Worm (Caenorhabditis elegans): Measurements from ENCODE around the gene Y57A10A.13.
A peak's percentile ranks its signal among the peaks of the same experiment; 100 is the strongest.
"Not testable (repeated sequence)": the region's sequence is repeated elsewhere in the genome, so short reads cannot be mapped to it uniquely, and the experiment has no call there.

Y57A10A.13 gene

ce11 chrII:12162997-12163396 lies 21.7 kb downstream of the Y57A10A.13 start:
- TF ChIP-seq Y116A8C.19 (tag; optimal IDR thresholded peaks at IDR 0.05; ENCODE audit: borderline replicate concordance) (no peak), vab-15 (tag; optimal IDR thresholded peaks at IDR 0.05) (no peak), ceh-8 (GFP tag; optimal IDR thresholded peaks at IDR 0.05) (no peak), nhr-47 (tag; optimal IDR thresholded peaks at IDR 0.05) (no peak), lin-14 (GFP tag; optimal IDR thresholded peaks at IDR 0.05) (no peak), swsn-7 (tag; optimal IDR thresholded peaks at IDR 0.05) (no peak), unc-62 (GFP tag; optimal IDR thresholded peaks at IDR 0.05) (no peak), efl-1 (optimal IDR thresholded peaks at IDR 0.05) (peak; percentile 60 to 67), efl-1 (GFP tag; optimal IDR thresholded peaks at IDR 0.05 in 1 of 2) (peak in 1 of 2 experiments; percentile 33), alr-1 (tag; optimal IDR thresholded peaks at IDR 0.05; ENCODE audit: borderline replicate concordance) (no peak), isw-1 (GFP tag; IDR thresholded peaks at IDR 0.05) (no peak), snpc-4 (tag; optimal IDR thresholded peaks at IDR 0.05) (no peak), pag-3 (tag; optimal IDR thresholded peaks at IDR 0.05; ENCODE audit: borderline replicate concordance, insufficient read depth) (no peak), F16B12.6 (tag; optimal IDR thresholded peaks at IDR 0.05) (peak; percentile 5), ceh-82 (tag; optimal IDR thresholded peaks at IDR 0.05) (no peak), nhr-85 (tag) (no peak), lir-3 (tag; optimal IDR thresholded peaks at IDR 0.05; ENCODE audit: poor library complexity) (no peak), tbx-2 (tag; optimal IDR thresholded peaks at IDR 0.05) (no peak), lin-39 (tag; optimal IDR thresholded peaks at IDR 0.05) (no peak), hlh-4 (tag; optimal IDR thresholded peaks at IDR 0.05) (no peak), nhr-76 (tag; optimal IDR thresholded peaks at IDR 0.05) (no peak), nhr-28 (tag; optimal IDR thresholded peaks at IDR 0.05) (no peak), fkh-8 (tag; optimal IDR thresholded peaks at IDR 0.05) (no peak), nhr-11 (tag; optimal IDR thresholded peaks at IDR 0.05) (no peak), dpl-1 (GFP tag; optimal IDR thresholded peaks at IDR 0.05) (peak in 2 of 3 experiments; percentile 2 to 13), fos-1 (tag; optimal IDR thresholded peaks at IDR 0.05) (no peak), skn-1 (tag; optimal IDR thresholded peaks at IDR 0.05) (no peak), lin-35 (GFP tag; optimal IDR thresholded peaks at IDR 0.05) (peak; percentile 8 to 45), ama-1 (optimal IDR thresholded peaks at IDR 0.05) (no peak), lin-15B (tag; optimal IDR thresholded peaks at IDR 0.05) (peak; percentile 3), C04F5.9 (tag; optimal IDR thresholded peaks at IDR 0.05) (no peak), ets-5 (GFP tag; IDR thresholded peaks at IDR 0.05) (no peak), irx-1 (tag; optimal IDR thresholded peaks at IDR 0.05) (no peak), ceh-88 (GFP tag; IDR thresholded peaks at IDR 0.05) (no peak), egl-27 (tag; optimal IDR thresholded peaks at IDR 0.05) (no peak), sptf-1 (tag; optimal IDR thresholded peaks at IDR 0.05) (no peak), aha-1 (tag; optimal IDR thresholded peaks at IDR 0.05) (no peak), jun-1 (tag; optimal IDR thresholded peaks at IDR 0.05) (no peak), fkh-10 (GFP tag; optimal IDR thresholded peaks at IDR 0.05) (no peak)

- not testable (repeated sequence) for TF ChIP-seq snu-23 (GFP tag; optimal IDR thresholded peaks at IDR 0.05); irx-1 (tag; optimal IDR thresholded peaks at IDR 0.05); lsy-2 (tag; optimal IDR thresholded peaks at IDR 0.05)
These were observed 30.5 kb downstream of the Y57A10A.13 start, which contains the start of gene Y57A10A.5 for ce11 chrII:12154186-12154585. Gene Y57A10A.5, plus strand, starts transcription at chrII:12154486.

ce11 chrII:12151640-12152039 lies 33.1 kb downstream of the Y57A10A.13 start, which contains the start of gene Y57A10A.4:
Gene Y57A10A.4, plus strand, starts transcription at chrII:12151940.
- TF ChIP-seq hpl-2 (GFP tag; optimal IDR thresholded peaks at IDR 0.05); ama-1 (optimal IDR thresholded peaks at IDR 0.05); sox-4 (tag; optimal IDR thresholded peaks at IDR 0.05): not testable (repeated sequence)

Data from whole organism, L1 larva.